Worm (Caenorhabditis elegans) whole organism, L2 larva: ENCODE data around the gene syp-2.

Experiments used
- F13H6.1 ChIP-seq: sonication (generic microtip); optimal IDR thresholded peaks from 2 replicates; lab custom pipeline; 2016; ENCODE audit warnings: missing genetic modification characterization, missing compliant biosample characterization
- R02D3.7 ChIP-seq: fragments of 150-350 bp; optimal IDR thresholded peaks from 2 replicates; lab custom pipeline; 2014; ENCODE audit warnings: missing biosample characterization, missing genetic modification characterization
- Y55F3AM.14 ChIP-seq: fragments of 200-800 bp; sonication (Bioruptor generic); optimal IDR thresholded peaks from 2 replicates; lab custom pipeline; 2018; ENCODE audit warnings: mild to moderate bottlenecking, missing genetic modification characterization, missing compliant biosample characterization
- ZK546.5 ChIP-seq: sonication (generic microtip); optimal IDR thresholded peaks from 2 replicates; lab custom pipeline; 2017; ENCODE audit warnings: missing biosample characterization, missing genetic modification characterization
- alr-1 ChIP-seq: fragments of 150-350 bp; optimal IDR thresholded peaks from 2 replicates; lab custom pipeline; 2014; ENCODE audit warnings: missing biosample characterization, missing genetic modification characterization
- aly-2 ChIP-seq: fragments of 150-350 bp; optimal IDR thresholded peaks from 2 replicates; lab custom pipeline; 2014; ENCODE audit warnings: missing biosample characterization, missing genetic modification characterization
- ama-1 ChIP-seq: fragments of 150-350 bp; optimal IDR thresholded peaks from 2 replicates; lab custom pipeline; 2018; ENCODE audit warnings: inconsistent platforms
- blmp-1 ChIP-seq: sonication (generic microtip); optimal IDR thresholded peaks from 2 replicates; lab custom pipeline; 2017; ENCODE audit warnings: missing genetic modification characterization, mild to moderate bottlenecking, missing compliant biosample characterization, antibody characterized with exemption, moderate library complexity; ENCODE audit not compliant: insufficient read depth
- ceh-16 ChIP-seq: fragments of 150-350 bp; optimal IDR thresholded peaks from 2 replicates; lab custom pipeline; 2014; ENCODE audit warnings: missing biosample characterization, missing genetic modification characterization
- ceh-82 ChIP-seq: fragments of 150-350 bp; optimal IDR thresholded peaks from 2 replicates; lab custom pipeline; 2014; ENCODE audit warnings: missing biosample characterization, missing genetic modification characterization
- crh-2 ChIP-seq: sonication (generic microtip); optimal IDR thresholded peaks from 2 replicates; lab custom pipeline; 2017; ENCODE audit warnings: missing biosample characterization, missing genetic modification characterization
- dmd-4 ChIP-seq: sonication (generic microtip); optimal IDR thresholded peaks from 2 replicates; lab custom pipeline; 2017; ENCODE audit warnings: missing biosample characterization, missing genetic modification characterization
- egl-27 ChIP-seq: sonication (generic microtip); optimal IDR thresholded peaks from 3 replicates; lab custom pipeline; 2017; ENCODE audit warnings: missing biosample characterization, missing genetic modification reagents, missing genetic modification characterization
- elt-1 ChIP-seq: fragments of 150-350 bp; optimal IDR thresholded peaks from 2 replicates; lab custom pipeline; 2014; ENCODE audit warnings: missing biosample characterization, missing genetic modification characterization
- elt-3 ChIP-seq: sonication (generic microtip); optimal IDR thresholded peaks from 2 replicates; lab custom pipeline; 2017; ENCODE audit warnings: missing biosample characterization, missing genetic modification characterization
- fos-1 ChIP-seq: fragments of 150-350 bp; optimal IDR thresholded peaks from 2 replicates; lab custom pipeline; 2014; ENCODE audit warnings: missing biosample characterization, missing genetic modification characterization
- gmeb-1 ChIP-seq: fragments of 150-350 bp; optimal IDR thresholded peaks from 2 replicates; lab custom pipeline; 2014; ENCODE audit warnings: missing biosample characterization, missing genetic modification characterization
- lin-11 ChIP-seq: fragments of 150-350 bp; sonication (generic microtip); optimal IDR thresholded peaks from 2 replicates; lab custom pipeline; 2014; ENCODE audit warnings: missing biosample characterization, missing genetic modification characterization, inconsistent platforms, mixed read lengths
- lin-13 ChIP-seq: fragments of 150-350 bp; optimal IDR thresholded peaks from 2 replicates; lab custom pipeline; 2014; ENCODE audit warnings: missing biosample characterization, missing genetic modification reagents, missing genetic modification characterization
- lin-39 ChIP-seq: fragments of 150-350 bp; optimal IDR thresholded peaks from 2 replicates; lab custom pipeline; 2014; ENCODE audit warnings: missing biosample characterization, missing genetic modification reagents, missing genetic modification characterization
- lsy-2 ChIP-seq, 2 experiments: fragments of 150-350 bp in 1 of 2; sonication (generic microtip) in 1 of 2; optimal IDR thresholded peaks; 2 replicates each; lab custom pipeline; 2014 to 2017; ENCODE audit warnings: missing biosample characterization in 2 of 2, missing genetic modification characterization in 2 of 2
- mab-5 ChIP-seq: fragments of 150-350 bp; optimal IDR thresholded peaks from 2 replicates; lab custom pipeline; 2014; ENCODE audit warnings: missing biosample characterization, missing genetic modification characterization
- mbf-1 ChIP-seq: sonication (generic microtip); optimal IDR thresholded peaks from 2 replicates; lab custom pipeline; 2017; ENCODE audit warnings: missing biosample characterization, missing genetic modification characterization
- mdl-1 ChIP-seq, 2 experiments: fragments of 150-350 bp in 1 of 2; sonication (generic microtip) in 1 of 2; optimal IDR thresholded peaks; 2 replicates each; lab custom pipeline; 2017; ENCODE audit warnings: missing biosample characterization in 2 of 2, missing genetic modification characterization in 2 of 2
- nhr-11 ChIP-seq: fragments of 150-350 bp; optimal IDR thresholded peaks from 2 replicates; lab custom pipeline; 2014; ENCODE audit warnings: missing biosample characterization, missing genetic modification characterization
- nhr-12 ChIP-seq: fragments of 150-350 bp; optimal IDR thresholded peaks from 2 replicates; lab custom pipeline; 2014; ENCODE audit warnings: missing biosample characterization, missing genetic modification characterization
- nhr-129 ChIP-seq: fragments of 150-350 bp; optimal IDR thresholded peaks from 2 replicates; lab custom pipeline; 2014; ENCODE audit warnings: missing biosample characterization, missing genetic modification characterization
- nhr-21 ChIP-seq: fragments of 150-350 bp; optimal IDR thresholded peaks from 2 replicates; lab custom pipeline; 2014; ENCODE audit warnings: missing biosample characterization, missing genetic modification characterization
- nhr-23 ChIP-seq: fragments of 150-350 bp; optimal IDR thresholded peaks from 2 replicates; lab custom pipeline; 2014; ENCODE audit warnings: missing biosample characterization, missing genetic modification reagents, missing genetic modification characterization
- nhr-237 ChIP-seq: fragments of 150-350 bp; optimal IDR thresholded peaks from 2 replicates; lab custom pipeline; 2014; ENCODE audit warnings: missing biosample characterization, missing genetic modification characterization
- nhr-25 ChIP-seq: fragments of 150-350 bp; sonication (generic microtip); optimal IDR thresholded peaks from 3 replicates; lab custom pipeline; 2014; ENCODE audit warnings: missing biosample characterization, missing genetic modification characterization
- nhr-6 ChIP-seq: fragments of 150-350 bp; optimal IDR thresholded peaks from 2 replicates; lab custom pipeline; 2014; ENCODE audit warnings: missing biosample characterization, missing genetic modification characterization
- nhr-77 ChIP-seq: fragments of 150-350 bp; optimal IDR thresholded peaks from 2 replicates; lab custom pipeline; 2014; ENCODE audit warnings: missing biosample characterization, missing genetic modification characterization
- peb-1 ChIP-seq: fragments of 150-350 bp; optimal IDR thresholded peaks from 2 replicates; lab custom pipeline; 2014; ENCODE audit warnings: missing biosample characterization, missing genetic modification characterization
- sem-4 ChIP-seq: fragments of 150-350 bp; optimal IDR thresholded peaks from 2 replicates; lab custom pipeline; 2014; ENCODE audit warnings: missing biosample characterization, missing genetic modification reagents, missing genetic modification characterization
- skn-1 ChIP-seq: sonication (generic microtip); optimal IDR thresholded peaks from 2 replicates; lab custom pipeline; 2017; ENCODE audit warnings: missing biosample characterization, missing genetic modification characterization
- sma-3 ChIP-seq: sonication (generic microtip); optimal IDR thresholded peaks from 2 replicates; lab custom pipeline; 2016; ENCODE audit warnings: missing genetic modification reagents, missing genetic modification characterization, missing compliant biosample characterization
- sma-9 ChIP-seq, 2 experiments: fragments of 150-350 bp in 1 of 2; sonication (generic microtip) in 1 of 2; optimal IDR thresholded peaks; 2 replicates each; lab custom pipeline; 2014 to 2016; ENCODE audit warnings: missing genetic modification characterization in 2 of 2, mild to moderate bottlenecking in 1 of 2, missing biosample characterization in 1 of 2, missing compliant biosample characterization in 1 of 2, missing genetic modification reagents in 1 of 2, moderate library complexity in 1 of 2
- snpc-4 ChIP-seq: fragments of 150-350 bp; optimal IDR thresholded peaks from 2 replicates; lab custom pipeline; 2014; ENCODE audit warnings: missing biosample characterization, missing genetic modification characterization
- unc-39 ChIP-seq: fragments of 150-350 bp; optimal IDR thresholded peaks from 2 replicates; lab custom pipeline; 2014; ENCODE audit warnings: missing biosample characterization, missing genetic modification characterization
- unc-55 ChIP-seq: fragments of 150-350 bp; sonication (generic microtip); optimal IDR thresholded peaks from 3 replicates; lab custom pipeline; 2014; ENCODE audit warnings: missing biosample characterization, missing genetic modification reagents, missing genetic modification characterization
- unc-62 ChIP-seq: fragments of 150-350 bp; optimal IDR thresholded peaks from 2 replicates; lab custom pipeline; 2014; ENCODE audit warnings: missing biosample characterization, missing genetic modification reagents, missing genetic modification characterization
- zag-1 ChIP-seq: fragments of 150-350 bp; optimal IDR thresholded peaks from 2 replicates; lab custom pipeline; 2014; ENCODE audit warnings: missing biosample characterization, missing genetic modification characterization
- ztf-1 ChIP-seq: fragments of 200-800 bp; sonication (Bioruptor generic); conservative IDR thresholded peaks from 2 replicates; pipeline ENCODE4 v1.3.6; 2022; ENCODE audit warnings: missing genetic modification characterization, missing compliant biosample characterization
- ztf-11 ChIP-seq: sonication (generic microtip); optimal IDR thresholded peaks from 2 replicates; lab custom pipeline; 2017; ENCODE audit warnings: missing biosample characterization, missing genetic modification characterization
- ztf-4 ChIP-seq: fragments of 150-350 bp; optimal IDR thresholded peaks from 2 replicates; lab custom pipeline; 2014; ENCODE audit warnings: missing biosample characterization, missing genetic modification characterization

The syp-2 gene

DNA sequence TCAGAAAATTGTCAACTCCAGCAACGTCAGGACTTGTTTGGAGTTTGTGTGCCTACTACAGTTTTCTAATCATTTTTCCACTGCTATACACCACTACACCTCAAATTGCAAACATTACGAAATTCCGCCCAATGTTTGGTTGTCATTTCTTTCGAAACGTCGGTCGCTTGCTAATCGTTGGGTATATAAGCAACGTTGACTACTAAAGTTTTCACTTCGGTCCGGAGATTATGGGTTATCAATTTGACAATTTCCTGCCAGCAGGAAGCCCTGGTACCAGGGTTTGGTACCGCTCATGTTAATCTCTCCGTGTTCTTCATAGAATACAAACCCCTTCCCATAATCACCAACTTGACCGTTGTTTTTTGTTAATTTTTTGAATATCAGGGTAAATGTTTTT is 39.7 kb downstream of the syp-2 start:
- peak; percentile 13 for TF ChIP-seq nhr-21 (tag; lab: Kevin White, UChicago)
- TF ChIP-seq crh-2 = peak; percentile 79
- no peak for TF ChIP-seq nhr-12
- peak; percentile 75 for TF ChIP-seq nhr-129
- peak; percentile 33 to 37 for TF ChIP-seq lsy-2 (tag; optimal IDR thresholded peaks at IDR 0.05; lab: Kevin White, UChicago)
- TF ChIP-seq sem-4 (tag; lab: Kevin White, UChicago) = no peak
- TF ChIP-seq sma-9 (GFP tag; optimal IDR thresholded peaks at IDR 0.05; lab: Kevin White, UChicago) = peak; percentile 41
- TF ChIP-seq sma-9 (tag; optimal IDR thresholded peaks at IDR 0.05; lab: Kevin White, UChicago) = no peak
- TF ChIP-seq lin-13 (GFP tag; lab: Kevin White, UChicago) = peak; percentile 10
- TF ChIP-seq F13H6.1 = peak; percentile 45
- TF ChIP-seq ceh-82 = no peak
- TF ChIP-seq gmeb-1 (tag; lab: Kevin White, UChicago) = peak; percentile 62
- peak; percentile 58 for TF ChIP-seq sma-3
- TF ChIP-seq skn-1 = peak; percentile 13
- TF ChIP-seq snpc-4 = peak; percentile 97
- TF ChIP-seq fos-1 (tag; lab: Kevin White, UChicago) = peak; percentile 65

DNA sequence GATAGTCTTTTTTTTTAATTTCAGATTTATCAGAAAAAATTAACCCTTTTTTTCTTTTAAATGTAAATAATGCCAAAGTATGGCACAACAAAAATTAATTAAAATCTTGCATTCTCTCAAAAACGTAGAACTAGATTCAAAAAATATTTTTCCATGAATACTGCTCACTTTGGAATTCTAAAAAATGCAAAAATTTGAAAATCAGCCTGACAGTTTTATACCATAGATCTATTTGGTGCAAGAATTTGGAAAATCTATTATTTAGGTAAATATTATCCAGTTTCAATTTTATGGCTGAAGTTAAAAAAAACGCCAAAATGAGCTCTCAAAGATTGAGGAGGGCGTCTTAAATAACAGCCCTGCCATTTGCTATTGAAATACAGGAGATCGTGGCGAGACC is 43.4 kb downstream of the syp-2 start:
- TF ChIP-seq F13H6.1 (no peak), nhr-11 (tag; lab: Kevin White, UChicago) (no peak), nhr-23 (tag; lab: Kevin White, UChicago) (no peak), mdl-1 (tag; optimal IDR thresholded peaks at IDR 0.05; lab: Kevin White, UChicago) (no peak), lin-39 (tag; lab: Kevin White, UChicago) (no peak), snpc-4 (no peak), nhr-21 (tag; lab: Kevin White, UChicago) (no peak), lsy-2 (tag; optimal IDR thresholded peaks at IDR 0.05; lab: Kevin White, UChicago) (no peak), R02D3.7 (tag; lab: Kevin White, UChicago) (no peak), Y55F3AM.14 (GFP tag; lab: Kevin White, UChicago) (no peak), crh-2 (no peak), sem-4 (tag; lab: Kevin White, UChicago) (no peak), alr-1 (tag; lab: Kevin White, UChicago) (no peak), lin-11 (tag; lab: Kevin White, UChicago) (no peak)
- TF ChIP-seq, all 48 proteins: peak for 0

DNA sequence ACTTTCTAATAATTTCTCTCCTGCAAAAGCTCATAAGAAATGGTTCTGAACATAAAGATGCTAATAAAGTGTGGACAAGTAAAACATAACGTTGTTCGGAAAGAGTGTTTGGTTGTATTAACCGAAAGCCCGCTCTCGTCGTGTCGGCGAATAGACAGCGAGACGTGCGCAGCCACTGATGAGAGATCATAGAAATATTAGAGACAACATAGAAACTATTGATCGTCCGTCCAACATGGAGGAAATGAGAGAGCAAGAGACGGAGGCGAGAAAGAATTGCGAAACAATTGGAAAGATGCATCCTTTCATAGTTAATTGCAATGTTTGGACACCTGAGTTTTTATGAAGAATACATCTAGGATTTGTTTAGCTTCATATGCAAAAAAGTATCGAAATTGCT is 44.2 kb downstream of the syp-2 start:
- TF ChIP-seq ceh-82 (no peak), peb-1 (tag; lab: Kevin White, UChicago) (no peak), ama-1 (lab: Kevin White, UChicago) (peak; percentile 34), nhr-11 (tag; lab: Kevin White, UChicago) (no peak), nhr-12 (no peak), ceh-16 (tag; lab: Kevin White, UChicago) (no peak), crh-2 (peak; percentile 79), gmeb-1 (tag; lab: Kevin White, UChicago) (no peak), fos-1 (tag; lab: Kevin White, UChicago) (peak; percentile 61), sma-9 (GFP tag; optimal IDR thresholded peaks at IDR 0.05; lab: Kevin White, UChicago) (peak; percentile 65), sma-9 (tag; optimal IDR thresholded peaks at IDR 0.05; lab: Kevin White, UChicago) (no peak), Y55F3AM.14 (GFP tag; lab: Kevin White, UChicago) (no peak), blmp-1 (tag; lab: Kevin White, UChicago) (no peak), unc-55 (GFP tag; lab: Kevin White, UChicago) (peak; percentile 80), lsy-2 (tag; optimal IDR thresholded peaks at IDR 0.05; lab: Kevin White, UChicago) (peak; percentile 61 to 84), nhr-21 (tag; lab: Kevin White, UChicago) (no peak), nhr-6 (no peak), sma-3 (no peak), mab-5 (tag; lab: Kevin White, UChicago) (peak; percentile 32), egl-27 (no peak), zag-1 (peak; percentile 58), skn-1 (no peak), ztf-11 (no peak), lin-11 (tag; lab: Kevin White, UChicago) (no peak), lin-39 (tag; lab: Kevin White, UChicago) (no peak), ztf-4 (tag; lab: Kevin White, UChicago) (no peak), dmd-4 (no peak), mbf-1 (tag; lab: Kevin White, UChicago) (no peak), R02D3.7 (tag; lab: Kevin White, UChicago) (no peak), aly-2 (no peak), nhr-25 (tag; lab: Kevin White, UChicago) (peak; percentile 10), nhr-23 (tag; lab: Kevin White, UChicago) (no peak), mdl-1 (tag; optimal IDR thresholded peaks at IDR 0.05; lab: Kevin White, UChicago) (no peak), unc-39 (no peak), ZK546.5 (tag; lab: Kevin White, UChicago) (no peak), unc-62 (GFP tag; lab: Kevin White, UChicago) (no peak), nhr-77 (tag; lab: Kevin White, UChicago) (no peak), elt-3 (tag; lab: Kevin White, UChicago) (no peak), sem-4 (tag; lab: Kevin White, UChicago) (peak; percentile 26), F13H6.1 (peak; percentile 57), nhr-129 (peak; percentile 86), ztf-1 (no peak), elt-1 (tag; lab: Kevin White, UChicago) (no peak), lin-13 (GFP tag; lab: Kevin White, UChicago) (no peak), nhr-237 (tag; lab: Kevin White, UChicago) (no peak), snpc-4 (peak; percentile 44)
